Worm (Caenorhabditis elegans) whole organism, L3 larva: ENCODE data around the gene nspc-19.

Source experiments
- R02D3.7 ChIP-seq: fragments of 150-350 bp; optimal IDR thresholded peaks from 2 replicates; lab custom pipeline; 2014; ENCODE audit warnings: missing biosample characterization, missing genetic modification characterization
- ZK546.5 ChIP-seq: sonication (generic microtip); optimal IDR thresholded peaks from 2 replicates; lab custom pipeline; 2017; ENCODE audit warnings: missing biosample characterization, missing genetic modification characterization
- aly-2 ChIP-seq: fragments of 150-350 bp; optimal IDR thresholded peaks from 2 replicates; lab custom pipeline; 2014; ENCODE audit warnings: missing biosample characterization, missing genetic modification characterization
- ama-1 ChIP-seq: fragments of 150-350 bp; optimal IDR thresholded peaks from 2 replicates; lab custom pipeline; 2018
- ceh-28 ChIP-seq: fragments of 150-350 bp; optimal IDR thresholded peaks from 2 replicates; lab custom pipeline; 2014; ENCODE audit warnings: missing biosample characterization, missing genetic modification reagents, missing genetic modification characterization
- ceh-82 ChIP-seq: fragments of 150-350 bp; optimal IDR thresholded peaks from 2 replicates; lab custom pipeline; 2014; ENCODE audit warnings: missing biosample characterization, missing genetic modification characterization
- ceh-9 ChIP-seq: sonication (generic microtip); optimal IDR thresholded peaks from 2 replicates; lab custom pipeline; 2018; ENCODE audit warnings: missing biosample characterization, missing genetic modification characterization
- daf-12 ChIP-seq: fragments of 150-350 bp; optimal IDR thresholded peaks from 2 replicates; lab custom pipeline; 2014; ENCODE audit warnings: missing biosample characterization, missing genetic modification reagents, missing genetic modification characterization
- egl-5 ChIP-seq: fragments of 150-350 bp; optimal IDR thresholded peaks from 2 replicates; lab custom pipeline; 2017; ENCODE audit warnings: missing biosample characterization, missing genetic modification reagents, missing genetic modification characterization, inconsistent platforms
- elt-1 ChIP-seq: fragments of 150-350 bp; optimal IDR thresholded peaks from 2 replicates; lab custom pipeline; 2014; ENCODE audit warnings: missing biosample characterization, missing genetic modification characterization
- elt-2 ChIP-seq: sonication (generic microtip); optimal IDR thresholded peaks from 2 replicates; lab custom pipeline; 2016; ENCODE audit warnings: missing genetic modification reagents, mild to moderate bottlenecking, missing genetic modification characterization, missing compliant biosample characterization
- elt-3 ChIP-seq, 3 experiments: fragments of 150-350 bp in 1 of 3; sonication (generic microtip) in 2 of 3; optimal IDR thresholded peaks; 2 replicates in 2 of 3; 4 replicates in 1 of 3; lab custom pipeline; 2014 to 2017; ENCODE audit warnings: missing biosample characterization in 3 of 3, missing genetic modification characterization in 3 of 3
- eor-1 ChIP-seq, 2 experiments: fragments of 150-350 bp; optimal IDR thresholded peaks; 2 replicates each; lab custom pipeline; 2014 to 2018; ENCODE audit warnings: missing biosample characterization in 2 of 2, missing genetic modification characterization in 2 of 2
- fkh-2 ChIP-seq: fragments of 150-350 bp; optimal IDR thresholded peaks from 2 replicates; lab custom pipeline; 2014; ENCODE audit warnings: missing biosample characterization, missing genetic modification reagents, missing genetic modification characterization
- hmg-11 ChIP-seq: sonication (generic microtip); optimal IDR thresholded peaks from 2 replicates; lab custom pipeline; 2016; ENCODE audit warnings: missing genetic modification characterization, missing compliant biosample characterization
- lin-15B ChIP-seq: fragments of 150-350 bp; optimal IDR thresholded peaks from 2 replicates; lab custom pipeline; 2014; ENCODE audit warnings: missing biosample characterization, missing genetic modification characterization
- lsy-12 ChIP-seq: sonication (generic microtip); optimal IDR thresholded peaks from 2 replicates; lab custom pipeline; 2016; ENCODE audit warnings: mild to moderate bottlenecking, missing genetic modification characterization, missing compliant biosample characterization
- mdl-1 ChIP-seq: fragments of 150-350 bp; optimal IDR thresholded peaks from 2 replicates; lab custom pipeline; 2014; ENCODE audit warnings: missing biosample characterization, missing genetic modification characterization
- mml-1 ChIP-seq: fragments of 150-350 bp; sonication (generic microtip); optimal IDR thresholded peaks from 3 replicates; lab custom pipeline; 2014; ENCODE audit warnings: missing biosample characterization, missing genetic modification characterization
- nfya-1 ChIP-seq: sonication (generic microtip); optimal IDR thresholded peaks from 2 replicates; lab custom pipeline; 2017; ENCODE audit warnings: missing genetic modification characterization, mild to moderate bottlenecking, missing compliant biosample characterization, antibody characterized with exemption, moderate library complexity; ENCODE audit not compliant: insufficient read depth
- nhr-23 ChIP-seq: fragments of 150-350 bp; optimal IDR thresholded peaks from 2 replicates; lab custom pipeline; 2014; ENCODE audit warnings: missing biosample characterization, missing genetic modification reagents, missing genetic modification characterization
- nhr-25 ChIP-seq: sonication (generic microtip); optimal IDR thresholded peaks from 2 replicates; lab custom pipeline; 2017; ENCODE audit warnings: missing biosample characterization, missing genetic modification characterization
- nhr-28 ChIP-seq: fragments of 150-350 bp; optimal IDR thresholded peaks from 2 replicates; lab custom pipeline; 2014; ENCODE audit warnings: missing biosample characterization, missing genetic modification characterization
- nhr-43 ChIP-seq: sonication (generic microtip); optimal IDR thresholded peaks from 2 replicates; lab custom pipeline; 2016; ENCODE audit warnings: mild to moderate bottlenecking, missing genetic modification characterization, missing compliant biosample characterization; ENCODE audit not compliant: poor library complexity, severe bottlenecking
- nhr-67 ChIP-seq: fragments of 150-350 bp; optimal IDR thresholded peaks from 2 replicates; lab custom pipeline; 2014; ENCODE audit warnings: missing biosample characterization, missing genetic modification characterization
- nhr-76 ChIP-seq: fragments of 150-350 bp; sonication (generic microtip); optimal IDR thresholded peaks from 5 replicates; lab custom pipeline; 2014; ENCODE audit warnings: missing biosample characterization, missing genetic modification characterization
- nhr-77 ChIP-seq: fragments of 150-350 bp; optimal IDR thresholded peaks from 2 replicates; lab custom pipeline; 2014; ENCODE audit warnings: missing biosample characterization, missing genetic modification characterization
- pqm-1 ChIP-seq: fragments of 150-350 bp; optimal IDR thresholded peaks from 2 replicates; lab custom pipeline; 2017; ENCODE audit warnings: missing biosample characterization, missing genetic modification characterization, inconsistent platforms
- sea-2 ChIP-seq: fragments of 150-350 bp; sonication (generic microtip); optimal IDR thresholded peaks from 4 replicates; lab custom pipeline; 2014; ENCODE audit warnings: missing biosample characterization, missing genetic modification reagents, missing genetic modification characterization
- snpc-4 ChIP-seq: fragments of 150-350 bp; optimal IDR thresholded peaks from 2 replicates; lab custom pipeline; 2014; ENCODE audit warnings: missing biosample characterization, missing genetic modification characterization
- unc-39 ChIP-seq: sonication (generic microtip); optimal IDR thresholded peaks from 4 replicates; lab custom pipeline; 2017; ENCODE audit warnings: missing biosample characterization, missing genetic modification characterization
- unc-62 ChIP-seq: fragments of 150-350 bp; sonication (generic microtip); optimal IDR thresholded peaks from 4 replicates; lab custom pipeline; 2014; ENCODE audit warnings: missing biosample characterization, missing genetic modification reagents, missing genetic modification characterization
- zag-1 ChIP-seq: fragments of 150-350 bp; optimal IDR thresholded peaks from 2 replicates; lab custom pipeline; 2014; ENCODE audit warnings: missing biosample characterization, missing genetic modification characterization
- ztf-11 ChIP-seq: fragments of 150-350 bp; optimal IDR thresholded peaks from 2 replicates; lab custom pipeline; 2014; ENCODE audit warnings: missing biosample characterization, missing genetic modification characterization
- ztf-4 ChIP-seq: fragments of 150-350 bp; optimal IDR thresholded peaks from 2 replicates; lab custom pipeline; 2014; ENCODE audit warnings: missing biosample characterization, missing genetic modification characterization

Gene nspc-19

ce11 chrX:14480248-14480647, 48.3 kb upstream of the nspc-19 start, which contains the start of gene gfi-3 (continued):
- TF ChIP-seq zag-1 (tag; lab: Kevin White, UChicago): no peak

ce11 chrX:14481637-14482036, 46.9 kb upstream of the nspc-19 start:
- TF ChIP-seq snpc-4 (tag; lab: Kevin White, UChicago) (peak; percentile 11), ztf-11 (tag; lab: Kevin White, UChicago) (no peak)

- TF ChIP-seq ZK546.5 (tag; lab: Kevin White, UChicago): no peak
- no peak for TF ChIP-seq fkh-2 (tag; lab: Kevin White, UChicago)
- TF ChIP-seq ama-1 (lab: Kevin White, UChicago): no peak
- no peak for TF ChIP-seq elt-3 (tag; optimal IDR thresholded peaks at IDR 0.05; lab: Kevin White, UChicago)
- no peak for TF ChIP-seq ceh-82 (tag; lab: Kevin White, UChicago)
- TF ChIP-seq daf-12: no peak
- TF ChIP-seq aly-2 (tag; lab: Kevin White, UChicago): no peak
- no peak for TF ChIP-seq ceh-28 (tag; lab: Kevin White, UChicago)
- no peak for TF ChIP-seq nfya-1 (tag; lab: Kevin White, UChicago)
- no peak for TF ChIP-seq elt-1 (tag; lab: Kevin White, UChicago)
- no peak for TF ChIP-seq lsy-12 (tag; lab: Kevin White, UChicago)
- no peak for TF ChIP-seq mdl-1 (tag; lab: Kevin White, UChicago)
- TF ChIP-seq R02D3.7 (tag; lab: Kevin White, UChicago): no peak
- no peak for TF ChIP-seq ceh-9 (tag; lab: Kevin White, UChicago)
- TF ChIP-seq nhr-23 (tag; lab: Kevin White, UChicago): no peak
- no peak for TF ChIP-seq mml-1 (tag; lab: Kevin White, UChicago)
- TF ChIP-seq nhr-28: no peak
- no peak for TF ChIP-seq eor-1 (tag; optimal IDR thresholded peaks at IDR 0.05; lab: Kevin White, UChicago)
- TF ChIP-seq nhr-43 (tag; lab: Kevin White, UChicago): no peak
Measured at ce11 chrX:14484827-14485226, 43.7 kb upstream of the nspc-19 start, which contains the start of gene M163.8. Gene M163.8 (plus strand): TSS chrX:14485127.

ce11 chrX:14486503-14486902, 42.0 kb upstream of the nspc-19 start:
- TF ChIP-seq pqm-1 (tag; lab: Kevin White, UChicago): no peak
- TF ChIP-seq eor-1 (tag; optimal IDR thresholded peaks at IDR 0.05; lab: Kevin White, UChicago): no peak
- TF ChIP-seq elt-1 (tag; lab: Kevin White, UChicago): no peak
- TF ChIP-seq lin-15B (tag; lab: Kevin White, UChicago): no peak
- no peak for TF ChIP-seq ceh-82 (tag; lab: Kevin White, UChicago)
- no peak for TF ChIP-seq aly-2 (tag; lab: Kevin White, UChicago)
- no peak for TF ChIP-seq hmg-11 (tag; lab: Kevin White, UChicago)
- no peak for TF ChIP-seq nhr-67 (tag; lab: Kevin White, UChicago)
- TF ChIP-seq elt-2: no peak
- no peak for TF ChIP-seq ztf-4 (tag; lab: Kevin White, UChicago)
- TF ChIP-seq fkh-2 (tag; lab: Kevin White, UChicago): no peak
- no peak for TF ChIP-seq egl-5 (tag; lab: Kevin White, UChicago)
- no peak for TF ChIP-seq unc-39 (tag; lab: Kevin White, UChicago)
- TF ChIP-seq zag-1 (tag; lab: Kevin White, UChicago): no peak
- no peak for TF ChIP-seq sea-2 (GFP tag; lab: Kevin White, UChicago)
- TF ChIP-seq R02D3.7 (tag; lab: Kevin White, UChicago): no peak
- TF ChIP-seq nhr-43 (tag; lab: Kevin White, UChicago): no peak
- no peak for TF ChIP-seq nhr-77 (tag; lab: Kevin White, UChicago)
- TF ChIP-seq ZK546.5 (tag; lab: Kevin White, UChicago): no peak
- no peak for TF ChIP-seq nhr-76 (tag; lab: Kevin White, UChicago)

ce11 chrX:14487333-14487732, 41.2 kb upstream of the nspc-19 start:
- TF ChIP-seq unc-62 (GFP tag; lab: Kevin White, UChicago) (no peak), elt-2 (no peak), nhr-25 (tag; lab: Kevin White, UChicago) (peak; percentile 68), ztf-11 (tag; lab: Kevin White, UChicago) (no peak), ceh-82 (tag; lab: Kevin White, UChicago) (no peak), elt-1 (tag; lab: Kevin White, UChicago) (peak; percentile 29)
